Fruit fly (Drosophila melanogaster) whole organism, embryonic: ENCODE measurements around the gene dod.

Source experiments
- Ada2b ChIP-seq: fragments of 200-800 bp; sonication (Bioruptor generic); IDR thresholded peaks from 2 replicates; pipeline ENCODE4 v1.3.6; 2022; ENCODE audit warnings: missing biosample characterization, missing genetic modification characterization
- BEAF-32 ChIP-seq: fragments of 200-800 bp; sonication (Bioruptor generic); optimal IDR thresholded peaks from 3 replicates; lab custom pipeline; 2017; ENCODE audit warnings: missing biosample characterization, missing genetic modification characterization, mild to moderate bottlenecking, moderate library complexity, missing genetic modification reagents
- Bdp1 ChIP-seq: fragments of 200-800 bp; sonication (Bioruptor generic); optimal IDR thresholded peaks from 3 replicates; lab custom pipeline; 2016; ENCODE audit warnings: missing biosample characterization, missing genetic modification characterization
- CG10209 ChIP-seq: fragments of 200-800 bp; sonication (Bioruptor generic); optimal IDR thresholded peaks from 3 replicates; lab custom pipeline; 2017; ENCODE audit warnings: missing biosample characterization, mild to moderate bottlenecking, missing genetic modification characterization, missing genetic modification reagents
- CG10366 ChIP-seq: fragments of 200-800 bp; sonication (Bioruptor generic); IDR thresholded peaks from 2 replicates; pipeline ENCODE4 v1.3.6; 2022; ENCODE audit warnings: missing biosample characterization, missing genetic modification characterization
- CG10979 ChIP-seq: fragments of 200-800 bp; sonication (Bioruptor generic); optimal IDR thresholded peaks from 2 replicates; lab custom pipeline; 2018; ENCODE audit warnings: missing biosample characterization, mild to moderate bottlenecking, missing genetic modification characterization, moderate library complexity
- CG13287 ChIP-seq: fragments of 200-800 bp; sonication (Bioruptor generic); IDR thresholded peaks from 2 replicates; pipeline ENCODE4 v1.3.6; 2022; ENCODE audit warnings: missing biosample characterization, missing genetic modification characterization; ENCODE audit not compliant: partially characterized antibody
- CG1603 ChIP-seq: fragments of 200-800 bp; sonication (Bioruptor generic); optimal IDR thresholded peaks from 2 replicates; lab custom pipeline; 2019; ENCODE audit warnings: missing biosample characterization, mild to moderate bottlenecking, missing genetic modification characterization, moderate library complexity
- CG17328 ChIP-seq: fragments of 200-800 bp; sonication (Bioruptor generic); IDR thresholded peaks from 2 replicates; pipeline ENCODE4 v1.3.6; 2022; ENCODE audit warnings: missing biosample characterization, missing genetic modification characterization
- CG2116 ChIP-seq: fragments of 200-800 bp; sonication (Bioruptor generic); optimal IDR thresholded peaks from 3 replicates; lab custom pipeline; 2018; ENCODE audit warnings: missing biosample characterization, mild to moderate bottlenecking, missing genetic modification characterization
- CG2129 ChIP-seq: fragments of 200-800 bp; sonication (Bioruptor generic); IDR thresholded peaks from 2 replicates; pipeline ENCODE4 v1.3.6; 2022; ENCODE audit warnings: missing biosample characterization, missing genetic modification characterization; ENCODE audit not compliant: partially characterized antibody
- CG33557 ChIP-seq: fragments of 200-800 bp; sonication (Bioruptor generic); optimal IDR thresholded peaks from 2 replicates; lab custom pipeline; 2019; ENCODE audit warnings: missing biosample characterization, mild to moderate bottlenecking, missing genetic modification characterization, moderate library complexity
- CG3726 ChIP-seq: fragments of 200-800 bp; sonication (Bioruptor generic); IDR thresholded peaks from 3 replicates; pipeline ENCODE4, ENCODE4 v1.3.6; 2022; ENCODE audit warnings: missing biosample characterization, missing genetic modification characterization
- CG3847 ChIP-seq: fragments of 200-800 bp; sonication (Bioruptor generic); IDR thresholded peaks from 2 replicates; pipeline ENCODE4 v1.3.6; 2022; ENCODE audit warnings: missing biosample characterization, missing genetic modification characterization
- CG4282 ChIP-seq: fragments of 200-800 bp; sonication (Bioruptor generic); optimal IDR thresholded peaks from 2 replicates; lab custom pipeline; 2016; ENCODE audit warnings: missing biosample characterization, missing genetic modification characterization
- CG4854 ChIP-seq: fragments of 200-800 bp; sonication (Bioruptor generic); optimal IDR thresholded peaks from 2 replicates; lab custom pipeline; 2016; ENCODE audit warnings: missing biosample characterization, missing genetic modification characterization, inconsistent platforms
- CG6689 ChIP-seq: fragments of 200-800 bp; sonication (Bioruptor generic); IDR thresholded peaks from 2 replicates; pipeline ENCODE4 v1.3.6; 2022; ENCODE audit warnings: missing biosample characterization, missing genetic modification characterization
- CG6791 ChIP-seq: fragments of 200-800 bp; sonication (Bioruptor generic); IDR thresholded peaks from 3 replicates; pipeline ENCODE4 v1.3.6; 2022; ENCODE audit warnings: missing biosample characterization, missing genetic modification characterization; ENCODE audit not compliant: partially characterized antibody
- CG7786 ChIP-seq: fragments of 200-800 bp; sonication (Bioruptor generic); optimal IDR thresholded peaks from 2 replicates; lab custom pipeline; 2016; ENCODE audit warnings: missing biosample characterization, missing genetic modification characterization
- CG7839 ChIP-seq: fragments of 200-800 bp; sonication (Bioruptor generic); optimal IDR thresholded peaks from 3 replicates; lab custom pipeline; 2018; ENCODE audit warnings: missing biosample characterization, mild to moderate bottlenecking, missing genetic modification characterization, moderate library complexity
- CG9817 ChIP-seq: fragments of 200-800 bp; sonication (Bioruptor generic); optimal IDR thresholded peaks from 2 replicates; lab custom pipeline; 2018; ENCODE audit warnings: missing biosample characterization, mild to moderate bottlenecking, missing genetic modification characterization, moderate library complexity
- D19A ChIP-seq: fragments of 200-800 bp; optimal IDR thresholded peaks from 3 replicates; lab custom pipeline; 2019; ENCODE audit warnings: missing biosample characterization, mild to moderate bottlenecking, missing genetic modification characterization, moderate library complexity
- E2f1 ChIP-seq: fragments of 200-800 bp; sonication (Bioruptor generic); IDR thresholded peaks from 2 replicates; pipeline ENCODE4 v1.3.6; 2022; ENCODE audit warnings: missing biosample characterization, missing genetic modification characterization
- Fer1 ChIP-seq: fragments of 200-800 bp; sonication (Bioruptor generic); optimal IDR thresholded peaks from 2 replicates; lab custom pipeline; 2017; ENCODE audit warnings: missing biosample characterization, mild to moderate bottlenecking, missing genetic modification characterization
- HLH54F ChIP-seq: fragments of 200-800 bp; sonication (Bioruptor generic); optimal IDR thresholded peaks from 3 replicates; lab custom pipeline; 2016; ENCODE audit warnings: missing biosample characterization, missing genetic modification characterization
- HmgZ ChIP-seq: fragments of 200-800 bp; sonication (Bioruptor generic); optimal IDR thresholded peaks from 2 replicates; lab custom pipeline; 2018; ENCODE audit warnings: missing biosample characterization, mild to moderate bottlenecking, missing genetic modification characterization
- Lim3 ChIP-seq: fragments of 200-800 bp; sonication (Bioruptor generic); IDR thresholded peaks from 2 replicates; pipeline ENCODE4 v1.3.6; 2022; ENCODE audit warnings: missing biosample characterization, missing genetic modification characterization
- MBD-R2 ChIP-seq: fragments of 200-800 bp; sonication (Bioruptor generic); IDR thresholded peaks from 2 replicates; pipeline ENCODE4 v1.3.6; 2022; ENCODE audit warnings: missing biosample characterization, missing genetic modification characterization
- Mrtf ChIP-seq: fragments of 200-800 bp; sonication (Bioruptor generic); IDR thresholded peaks from 3 replicates; pipeline ENCODE4 v1.3.6; 2022; ENCODE audit warnings: missing biosample characterization, missing genetic modification characterization
- Nf-YA ChIP-seq: fragments of 200-800 bp; sonication (Bioruptor generic); IDR thresholded peaks from 2 replicates; pipeline ENCODE4 v1.3.6; 2022; ENCODE audit warnings: missing biosample characterization, missing genetic modification characterization
- Ravus ChIP-seq: fragments of 200-800 bp; sonication (Bioruptor generic); IDR thresholded peaks from 2 replicates; pipeline ENCODE4 v1.3.6; 2022; ENCODE audit warnings: missing biosample characterization, missing genetic modification characterization
- Sry-β ChIP-seq: fragments of 200-800 bp; sonication (Bioruptor generic); optimal IDR thresholded peaks from 2 replicates; lab custom pipeline; 2018; ENCODE audit warnings: missing biosample characterization, mild to moderate bottlenecking, missing genetic modification characterization, moderate library complexity
- aop ChIP-seq: fragments of 200-800 bp; sonication (Bioruptor generic); IDR thresholded peaks from 2 replicates; pipeline ENCODE4 v1.3.6; 2022; ENCODE audit warnings: missing biosample characterization, missing genetic modification characterization
- ash1 ChIP-seq: fragments of 200-800 bp; sonication (Bioruptor generic); optimal IDR thresholded peaks from 2 replicates; lab custom pipeline; 2018; ENCODE audit warnings: missing biosample characterization, mild to moderate bottlenecking, missing genetic modification characterization
- chn ChIP-seq: fragments of 200-800 bp; sonication (Bioruptor generic); optimal IDR thresholded peaks from 2 replicates; lab custom pipeline; 2016; ENCODE audit warnings: missing biosample characterization, missing genetic modification characterization
- cwo ChIP-seq: fragments of 200-800 bp; sonication (Bioruptor generic); optimal IDR thresholded peaks from 3 replicates; lab custom pipeline; 2017; ENCODE audit warnings: missing biosample characterization, missing genetic modification characterization, mild to moderate bottlenecking, moderate library complexity, missing genetic modification reagents
- dmrt11E ChIP-seq: fragments of 200-800 bp; sonication (Bioruptor generic); optimal IDR thresholded peaks from 3 replicates; lab custom pipeline; 2018; ENCODE audit warnings: missing biosample characterization, mild to moderate bottlenecking, missing genetic modification characterization, moderate library complexity
- hth ChIP-seq: fragments of >200 bp; optimal IDR thresholded peaks from 2 replicates; lab custom pipeline; 2017; ENCODE audit warnings: inconsistent platforms
- inv ChIP-seq: fragments of 200-800 bp; sonication (Bioruptor generic); IDR thresholded peaks from 2 replicates; pipeline ENCODE4 v1.3.6; 2022; ENCODE audit warnings: missing biosample characterization, missing genetic modification characterization; ENCODE audit not compliant: partially characterized antibody
- kni ChIP-seq: fragments of 200-800 bp; sonication (Bioruptor generic); optimal IDR thresholded peaks from 3 replicates; lab custom pipeline; 2017; ENCODE audit warnings: mild to moderate bottlenecking, missing biosample characterization, missing genetic modification reagents, missing genetic modification characterization
- ranshi ChIP-seq: fragments of 200-800 bp; sonication (Bioruptor generic); IDR thresholded peaks from 2 replicates; pipeline ENCODE4 v1.3.6; 2022; ENCODE audit warnings: missing biosample characterization, missing genetic modification characterization
- repo ChIP-seq: fragments of 200-800 bp; sonication (Bioruptor generic); optimal IDR thresholded peaks from 2 replicates; lab custom pipeline; 2016; ENCODE audit warnings: missing biosample characterization, missing genetic modification characterization
- scrt ChIP-seq: fragments of 200-800 bp; sonication (Bioruptor generic); optimal IDR thresholded peaks from 2 replicates; lab custom pipeline; 2018; ENCODE audit warnings: missing biosample characterization, mild to moderate bottlenecking, missing genetic modification characterization, moderate library complexity
- sd ChIP-seq: fragments of 200-800 bp; sonication (Bioruptor generic); optimal IDR thresholded peaks from 3 replicates; lab custom pipeline; 2018; ENCODE audit warnings: missing biosample characterization, mild to moderate bottlenecking, missing genetic modification characterization, moderate library complexity
- seq ChIP-seq: fragments of 200-800 bp; sonication (Bioruptor generic); IDR thresholded peaks from 2 replicates; pipeline ENCODE4 v1.3.6; 2022; ENCODE audit warnings: missing biosample characterization, missing genetic modification characterization
- slp2 ChIP-seq: fragments of 200-800 bp; sonication (Bioruptor generic); optimal IDR thresholded peaks from 2 replicates; lab custom pipeline; 2016; ENCODE audit warnings: missing biosample characterization, missing genetic modification characterization
- so ChIP-seq: fragments of 200-800 bp; sonication (Bioruptor generic); IDR thresholded peaks from 3 replicates; pipeline ENCODE4 v1.3.6; 2022; ENCODE audit warnings: missing biosample characterization, missing genetic modification characterization
- ttk ChIP-seq: fragments of 200-800 bp; sonication (Bioruptor generic); IDR thresholded peaks from 2 replicates; pipeline ENCODE4 v2.1.2; 2022; ENCODE audit warnings: missing biosample characterization, missing genetic modification characterization
- twi ChIP-seq: fragments of 200-800 bp; optimal IDR thresholded peaks from 2 replicates; lab custom pipeline; 2019; ENCODE audit warnings: missing biosample characterization, mild to moderate bottlenecking, missing genetic modification characterization, moderate library complexity
- tx ChIP-seq: fragments of 200-800 bp; sonication (Bioruptor generic); optimal IDR thresholded peaks from 2 replicates; lab custom pipeline; 2016; ENCODE audit warnings: missing biosample characterization, missing genetic modification characterization

dod gene

DNA sequence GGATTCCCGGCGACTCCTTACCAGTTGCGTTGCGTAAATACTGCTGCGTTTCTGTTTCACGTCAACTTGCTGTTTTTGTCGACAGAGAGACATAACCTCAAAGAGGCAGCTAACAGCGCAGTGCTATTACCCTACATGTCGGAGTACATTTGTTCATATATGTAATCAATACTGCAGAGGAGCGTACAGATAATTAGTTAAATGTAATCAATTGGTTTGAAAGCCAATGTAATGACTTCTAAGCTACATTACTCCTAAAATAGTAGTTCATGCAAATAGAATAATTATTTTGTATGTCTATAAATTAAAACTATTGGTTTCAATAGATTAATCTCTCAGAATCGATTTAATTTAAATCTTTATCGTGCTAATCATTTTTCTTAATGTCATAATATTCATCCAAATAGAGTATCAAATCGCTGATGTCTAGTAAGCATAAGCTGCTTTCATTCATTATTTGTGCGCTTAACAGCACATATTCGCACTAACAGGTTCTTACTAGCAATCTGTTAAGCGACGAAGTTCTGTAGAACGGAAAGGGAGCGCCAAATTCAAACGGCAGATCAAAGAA, 25.9 kb upstream of the dod start, which contains the start of the genes SLIRP1 and anox (continued):
- TF ChIP-seq Ravus (GFP tag; lab: Robert Waterston, UW) (peak; percentile 27; the same call in 1 of the 2 replicates), D19A (tag; lab: Kevin White, UChicago) (peak; percentile 100), inv (GFP tag; lab: Robert Waterston, UW) (no peak), CG4282 (GFP tag; lab: Kevin White, UChicago) (no peak), E2f1 (peak; percentile 85), CG10209 (GFP tag; lab: Kevin White, UChicago) (peak; percentile 83), BEAF-32 (GFP tag; lab: Kevin White, UChicago) (peak; percentile 25), MBD-R2 (peak; percentile 31; the same call in 1 of the 2 replicates), CG13287 (GFP tag; lab: Robert Waterston, UW) (no peak), HLH54F (GFP tag; lab: Kevin White, UChicago) (peak; percentile 77), CG7786 (GFP tag; lab: Kevin White, UChicago) (peak; percentile 79), aop (GFP tag; lab: Robert Waterston, UW) (no peak), CG3847 (GFP tag; lab: Robert Waterston, UW) (peak; percentile 80), ranshi (peak; percentile 80; the same call in 1 of the 2 replicates), cwo (GFP tag; lab: Kevin White, UChicago) (peak; percentile 81), CG7839 (tag; lab: Kevin White, UChicago) (peak; percentile 94), CG6791 (GFP tag; lab: Robert Waterston, UW) (no peak), twi (tag; lab: Kevin White, UChicago) (peak; percentile 78), tx (GFP tag; lab: Kevin White, UChicago) (peak; percentile 69), CG9817 (tag; lab: Kevin White, UChicago) (peak; percentile 85), so (GFP tag; lab: Robert Waterston, UW) (no peak; the same call in 2 of the 3 replicates), ash1 (GFP tag; lab: Kevin White, UChicago) (no peak), seq (peak; percentile 74), CG10979 (tag; lab: Kevin White, UChicago) (peak; percentile 89), Bdp1 (GFP tag; lab: Kevin White, UChicago) (peak; percentile 56), ttk (peak; percentile 56; the same call in 1 of the 2 replicates), sd (tag; lab: Kevin White, UChicago) (no peak), Nf-YA (GFP tag; lab: Robert Waterston, UW) (0 out of 2 replicates have a peak, but pooled peaks have one; percentile 40), Mrtf (GFP tag; lab: Robert Waterston, UW) (peak; percentile 60; the same call in 1 of the 3 replicates), CG2116 (GFP tag; lab: Kevin White, UChicago) (peak; percentile 52), HmgZ (tag; lab: Kevin White, UChicago) (peak; percentile 88), chn (GFP tag; lab: Kevin White, UChicago) (peak; percentile 59), CG2129 (GFP tag; lab: Robert Waterston, UW) (no peak), scrt (GFP tag; lab: Kevin White, UChicago) (peak; percentile 79), CG4854 (GFP tag; lab: Kevin White, UChicago) (peak; percentile 63), Ada2b (GFP tag; lab: Robert Waterston, UW) (peak; percentile 62), Sry-β (GFP tag; lab: Kevin White, UChicago) (peak; percentile 14), dmrt11E (tag; lab: Kevin White, UChicago) (peak; percentile 92), Lim3 (GFP tag; lab: Robert Waterston, UW) (0 out of 2 replicates have a peak, but pooled peaks have one; percentile 12), CG6689 (peak; percentile 89), CG1603 (tag; lab: Kevin White, UChicago) (peak; percentile 66), slp2 (GFP tag; lab: Kevin White, UChicago) (peak; percentile 62), hth (lab: Kevin White, UChicago) (no peak), CG10366 (GFP tag; lab: Robert Waterston, UW) (peak; percentile 77), CG3726 (peak; percentile 48; the same call in 1 of the 3 replicates), repo (GFP tag; lab: Kevin White, UChicago) (peak; percentile 37), CG33557 (peak; percentile 78), Fer1 (GFP tag; lab: Kevin White, UChicago) (peak; percentile 87), kni (peak; percentile 66), CG17328 (peak; percentile 64)
